Fruit fly (Drosophila melanogaster) whole organism, embryonic: ENCODE data around the gene east.

ENCODE experiments used
- Ada2b ChIP-seq: fragments of 200-800 bp; sonication (Bioruptor generic); IDR thresholded peaks from 2 replicates; pipeline ENCODE4 v1.3.6; 2022; ENCODE audit warnings: missing biosample characterization, missing genetic modification characterization
- Atf-2 ChIP-seq: fragments of 200-800 bp; sonication (Bioruptor generic); optimal IDR thresholded peaks from 2 replicates; lab custom pipeline; 2016; ENCODE audit warnings: missing biosample characterization, missing genetic modification characterization
- Bteb2 ChIP-seq: fragments of 200-800 bp; sonication (Bioruptor generic); optimal IDR thresholded peaks from 2 replicates; lab custom pipeline; 2016; ENCODE audit warnings: missing biosample characterization, missing genetic modification characterization
- CG10543 ChIP-seq: fragments of 200-800 bp; sonication (Bioruptor generic); optimal IDR thresholded peaks from 3 replicates; lab custom pipeline; 2017; ENCODE audit warnings: missing biosample characterization, mild to moderate bottlenecking, missing genetic modification characterization, moderate library complexity
- CG11695 ChIP-seq: fragments of 200-800 bp; sonication (Bioruptor generic); IDR thresholded peaks from 3 replicates; pipeline ENCODE4 v1.3.6; 2022; ENCODE audit warnings: missing biosample characterization, missing genetic modification characterization
- CG12104 ChIP-seq: fragments of 200-800 bp; sonication (Bioruptor generic); optimal IDR thresholded peaks from 3 replicates; lab custom pipeline; 2016; ENCODE audit warnings: missing biosample characterization, missing genetic modification characterization
- CG12391 ChIP-seq: fragments of 200-800 bp; sonication (Bioruptor generic); optimal IDR thresholded peaks from 3 replicates; lab custom pipeline; 2018; ENCODE audit warnings: missing biosample characterization, mild to moderate bottlenecking, missing genetic modification characterization, moderate library complexity
- CG12942 ChIP-seq: fragments of 200-800 bp; sonication (Bioruptor generic); optimal IDR thresholded peaks from 3 replicates; lab custom pipeline; 2016; ENCODE audit warnings: missing biosample characterization, missing genetic modification characterization
- CG14441 ChIP-seq: fragments of 200-800 bp; sonication (Bioruptor generic); IDR thresholded peaks from 2 replicates; pipeline ENCODE4 v1.3.6; 2022; ENCODE audit warnings: missing biosample characterization, missing genetic modification characterization
- CG14667 ChIP-seq: fragments of 200-800 bp; sonication (Bioruptor generic); IDR thresholded peaks from 2 replicates; pipeline ENCODE4 v1.3.6; 2022; ENCODE audit warnings: missing biosample characterization, missing genetic modification characterization
- CG14860 ChIP-seq: fragments of 200-800 bp; sonication (Bioruptor generic); IDR thresholded peaks from 3 replicates; pipeline ENCODE4 v1.3.6; 2022; ENCODE audit warnings: missing biosample characterization, missing genetic modification characterization; ENCODE audit not compliant: partially characterized antibody
- CG15514 ChIP-seq: fragments of 200-800 bp; sonication (Bioruptor generic); optimal IDR thresholded peaks from 3 replicates; lab custom pipeline; 2017; ENCODE audit warnings: missing biosample characterization, missing genetic modification characterization, mild to moderate bottlenecking, moderate library complexity, missing genetic modification reagents
- CG2116 ChIP-seq: fragments of 200-800 bp; sonication (Bioruptor generic); optimal IDR thresholded peaks from 3 replicates; lab custom pipeline; 2018; ENCODE audit warnings: missing biosample characterization, mild to moderate bottlenecking, missing genetic modification characterization
- CG30020 ChIP-seq: fragments of 200-800 bp; optimal IDR thresholded peaks from 2 replicates; lab custom pipeline; 2019; ENCODE audit warnings: missing biosample characterization, mild to moderate bottlenecking, missing genetic modification characterization, moderate library complexity
- CG3281 ChIP-seq: fragments of 200-800 bp; sonication (Bioruptor generic); optimal IDR thresholded peaks from 3 replicates; lab custom pipeline; 2017; ENCODE audit warnings: missing biosample characterization, mild to moderate bottlenecking, missing genetic modification characterization
- CG34376 ChIP-seq: fragments of 200-800 bp; sonication (Bioruptor generic); optimal IDR thresholded peaks from 2 replicates; lab custom pipeline; 2018; ENCODE audit warnings: missing biosample characterization, mild to moderate bottlenecking, missing genetic modification characterization
- CG3847 ChIP-seq: fragments of 200-800 bp; sonication (Bioruptor generic); IDR thresholded peaks from 2 replicates; pipeline ENCODE4 v1.3.6; 2022; ENCODE audit warnings: missing biosample characterization, missing genetic modification characterization
- CG6791 ChIP-seq: fragments of 200-800 bp; sonication (Bioruptor generic); IDR thresholded peaks from 3 replicates; pipeline ENCODE4 v1.3.6; 2022; ENCODE audit warnings: missing biosample characterization, missing genetic modification characterization; ENCODE audit not compliant: partially characterized antibody
- CG7963 ChIP-seq: fragments of 200-800 bp; sonication (Bioruptor generic); IDR thresholded peaks from 3 replicates; pipeline ENCODE4 v1.3.6; 2022; ENCODE audit warnings: missing biosample characterization, missing genetic modification characterization; ENCODE audit not compliant: partially characterized antibody
- CG8290 ChIP-seq, 3 experiments: fragments of 200-800 bp; sonication (Bioruptor generic); optimal IDR thresholded peaks; 2 replicates each; lab custom pipeline; 2016 to 2019; ENCODE audit warnings: missing biosample characterization in 3 of 3, missing genetic modification characterization in 3 of 3, mild to moderate bottlenecking in 2 of 3, moderate library complexity in 1 of 3
- CG8765 ChIP-seq: fragments of 200-800 bp; sonication (Bioruptor generic); IDR thresholded peaks from 2 replicates; pipeline ENCODE4 v1.3.6; 2022; ENCODE audit warnings: missing biosample characterization, missing genetic modification characterization
- CG9727 ChIP-seq: fragments of 200-800 bp; sonication (Bioruptor generic); optimal IDR thresholded peaks from 3 replicates; lab custom pipeline; 2017; ENCODE audit warnings: missing biosample characterization, mild to moderate bottlenecking, missing genetic modification characterization
- CG9797 ChIP-seq: fragments of 200-800 bp; sonication (Bioruptor generic); optimal IDR thresholded peaks from 3 replicates; lab custom pipeline; 2018; ENCODE audit warnings: missing biosample characterization, mild to moderate bottlenecking, missing genetic modification characterization
- CoRest ChIP-seq: fragments of 200-800 bp; sonication (Bioruptor generic); optimal IDR thresholded peaks from 3 replicates; lab custom pipeline; 2018; ENCODE audit warnings: missing biosample characterization, mild to moderate bottlenecking, missing genetic modification characterization, moderate library complexity
- D19B ChIP-seq: fragments of 200-800 bp; sonication (Bioruptor generic); optimal IDR thresholded peaks from 2 replicates; lab custom pipeline; 2017; ENCODE audit warnings: missing biosample characterization, mild to moderate bottlenecking, missing genetic modification characterization
- Dfd ChIP-seq, 2 experiments: fragments of >200 bp; optimal IDR thresholded peaks; 2 replicates each; lab custom pipeline; 2017; ENCODE audit warnings: missing biosample characterization in 2 of 2, missing genetic modification characterization in 2 of 2
- Dp ChIP-seq: fragments of 200-800 bp; sonication (Bioruptor generic); optimal IDR thresholded peaks from 2 replicates; lab custom pipeline; 2018; ENCODE audit warnings: missing biosample characterization, mild to moderate bottlenecking, missing genetic modification characterization, moderate library complexity
- Dref ChIP-seq: fragments of 200-800 bp; sonication (Bioruptor generic); IDR thresholded peaks from 2 replicates; pipeline ENCODE4 v1.3.6; 2022; ENCODE audit warnings: missing biosample characterization, missing genetic modification characterization
- Ets97D ChIP-seq: fragments of 200-800 bp; sonication (Bioruptor generic); optimal IDR thresholded peaks from 3 replicates; lab custom pipeline; 2016; ENCODE audit warnings: missing biosample characterization, missing genetic modification characterization
- Gug ChIP-seq: fragments of 200-800 bp; sonication (Bioruptor generic); IDR thresholded peaks from 4 replicates; pipeline ENCODE4 v1.3.6; 2022; ENCODE audit warnings: missing biosample characterization, missing genetic modification characterization
- Hr3 ChIP-seq: fragments of 200-800 bp; sonication (Bioruptor generic); optimal IDR thresholded peaks from 3 replicates; lab custom pipeline; 2016; ENCODE audit warnings: missing biosample characterization, missing genetic modification characterization
- MBD-R2 ChIP-seq: fragments of 200-800 bp; sonication (Bioruptor generic); IDR thresholded peaks from 2 replicates; pipeline ENCODE4 v1.3.6; 2022; ENCODE audit warnings: missing biosample characterization, missing genetic modification characterization
- Med ChIP-seq: fragments of 200-800 bp; sonication (Bioruptor generic); peaks from one replicate; lab custom pipeline; 2016; ENCODE audit warnings: missing biosample characterization, missing genetic modification characterization, mild to moderate bottlenecking, inconsistent platforms, moderate library complexity
- Meics ChIP-seq: fragments of 200-800 bp; sonication (Bioruptor generic); optimal IDR thresholded peaks from 2 replicates; lab custom pipeline; 2017; ENCODE audit warnings: missing biosample characterization, mild to moderate bottlenecking, missing genetic modification characterization
- Myb ChIP-seq: fragments of 200-800 bp; sonication (Bioruptor generic); optimal IDR thresholded peaks from 2 replicates; lab custom pipeline; 2016; ENCODE audit warnings: missing biosample characterization, missing genetic modification characterization
- NfI ChIP-seq: fragments of 200-800 bp; sonication (Bioruptor generic); optimal IDR thresholded peaks from 3 replicates; lab custom pipeline; 2018; ENCODE audit warnings: missing biosample characterization, mild to moderate bottlenecking, missing genetic modification characterization, moderate library complexity
- Ptx1 ChIP-seq: fragments of 200-800 bp; sonication (Bioruptor generic); IDR thresholded peaks from 2 replicates; pipeline ENCODE4 v1.3.6; 2022; ENCODE audit warnings: missing biosample characterization, missing genetic modification characterization
- Sin3A ChIP-seq: fragments of >200 bp; optimal IDR thresholded peaks from 2 replicates; lab custom pipeline; 2018
- amos ChIP-seq: fragments of 200-800 bp; sonication (Bioruptor generic); IDR thresholded peaks from 2 replicates; pipeline ENCODE4 v1.3.6; 2022; ENCODE audit warnings: missing biosample characterization, missing genetic modification characterization; ENCODE audit not compliant: partially characterized antibody
- bowl ChIP-seq: fragments of 200-800 bp; sonication (Bioruptor generic); IDR thresholded peaks from 2 replicates; pipeline ENCODE4 v1.3.6; 2022; ENCODE audit warnings: missing biosample characterization, missing genetic modification characterization
- corto ChIP-seq: fragments of 200-800 bp; sonication (Bioruptor generic); optimal IDR thresholded peaks from 2 replicates; lab custom pipeline; 2016; ENCODE audit warnings: missing biosample characterization, mild to moderate bottlenecking, missing genetic modification characterization, moderate library complexity
- gfzf ChIP-seq: fragments of 200-800 bp; sonication (Bioruptor generic); optimal IDR thresholded peaks from 2 replicates; lab custom pipeline; 2016; ENCODE audit warnings: missing biosample characterization, mild to moderate bottlenecking, missing genetic modification characterization, moderate library complexity
- hbn ChIP-seq: fragments of 200-800 bp; sonication (Bioruptor generic); IDR thresholded peaks from 2 replicates; pipeline ENCODE4 v1.3.6; 2022; ENCODE audit warnings: missing biosample characterization, missing genetic modification characterization; ENCODE audit not compliant: partially characterized antibody
- knrl ChIP-seq: fragments of 200-800 bp; sonication (Bioruptor generic); IDR thresholded peaks from 3 replicates; pipeline ENCODE4 v1.3.6; 2022; ENCODE audit warnings: missing biosample characterization, missing genetic modification characterization; ENCODE audit not compliant: partially characterized antibody
- pho ChIP-seq: fragments of 200-800 bp; sonication (Bioruptor generic); optimal IDR thresholded peaks from 2 replicates; lab custom pipeline; 2016; ENCODE audit warnings: missing biosample characterization, missing genetic modification characterization
- phol ChIP-seq: fragments of 200-800 bp; sonication (Bioruptor generic); optimal IDR thresholded peaks from 3 replicates; lab custom pipeline; 2018; ENCODE audit warnings: missing biosample characterization, mild to moderate bottlenecking, missing genetic modification characterization, moderate library complexity
- pnt ChIP-seq: fragments of 200-800 bp; sonication (Bioruptor generic); optimal IDR thresholded peaks from 3 replicates; lab custom pipeline; 2016; ENCODE audit warnings: missing biosample characterization, missing genetic modification characterization
- rib ChIP-seq: fragments of 200-800 bp; sonication (Bioruptor generic); IDR thresholded peaks from 2 replicates; pipeline ENCODE4 v1.3.6; 2022; ENCODE audit warnings: missing biosample characterization, missing genetic modification characterization
- sisA ChIP-seq: fragments of 200-800 bp; sonication (Bioruptor generic); IDR thresholded peaks from 2 replicates; pipeline ENCODE4 v1.3.6; 2022; ENCODE audit warnings: missing biosample characterization, missing genetic modification characterization
- yki ChIP-seq: fragments of >200 bp; optimal IDR thresholded peaks from 3 replicates; lab custom pipeline; 2018
- zf30C ChIP-seq: fragments of 200-800 bp; sonication (Bioruptor generic); optimal IDR thresholded peaks from 3 replicates; lab custom pipeline; 2018; ENCODE audit warnings: missing biosample characterization, mild to moderate bottlenecking, missing genetic modification characterization

east gene

DNA sequence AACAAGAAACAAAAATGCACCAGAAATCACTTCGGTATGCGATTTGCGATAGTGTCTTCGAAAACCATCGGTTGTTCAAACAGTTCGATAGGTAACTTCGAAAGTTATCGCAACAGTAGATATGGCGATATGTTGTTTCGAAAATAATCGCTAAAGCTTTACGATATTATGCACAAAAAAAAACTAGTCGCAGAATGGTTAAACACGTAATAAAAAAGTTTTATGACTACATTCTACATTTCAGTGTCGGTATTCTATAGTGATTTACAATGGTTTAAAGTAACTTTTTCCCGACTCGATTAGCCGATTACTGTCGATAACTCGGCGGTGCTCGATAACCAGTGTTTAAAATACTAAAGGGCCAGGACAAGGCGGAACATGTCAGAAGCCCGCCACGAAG is 54.4 kb downstream of the east start, which contains the start of gene CG4281 (continued):
- TF ChIP-seq CG9797 (GFP tag; lab: Kevin White, UChicago) = peak; percentile 22
- no peak for TF ChIP-seq rib (GFP tag; lab: Robert Waterston, UW)
- peak; percentile 46 for TF ChIP-seq phol
- no peak for TF ChIP-seq CG12942 (GFP tag; lab: Kevin White, UChicago)
- peak; percentile 76 for TF ChIP-seq Dref (GFP tag; lab: Robert Waterston, UW)
- TF ChIP-seq CG8290 (GFP tag; optimal IDR thresholded peaks at IDR 0.05; lab: Kevin White, UChicago) = peak; percentile 42
- TF ChIP-seq CG8290 (tag; optimal IDR thresholded peaks at IDR 0.05; lab: Kevin White, UChicago) = peak; percentile 15 to 75
- TF ChIP-seq Hr3 (GFP tag; lab: Kevin White, UChicago) = no peak
- TF ChIP-seq Gug = no peak
- TF ChIP-seq D19B (GFP tag; lab: Kevin White, UChicago) = no peak
- TF ChIP-seq Ptx1 = no peak
- TF ChIP-seq CG14860 (GFP tag; lab: Robert Waterston, UW) = peak; percentile 96
- TF ChIP-seq CoRest (tag; lab: Kevin White, UChicago) = peak; percentile 34
- peak; percentile 80 for TF ChIP-seq CG2116 (GFP tag; lab: Kevin White, UChicago)
- no peak for TF ChIP-seq pnt (GFP tag; lab: Kevin White, UChicago)
- no peak for TF ChIP-seq zf30C (GFP tag; lab: Kevin White, UChicago)
- TF ChIP-seq CG34376 (GFP tag; lab: Kevin White, UChicago) = peak; percentile 7
- peak; percentile 90 for TF ChIP-seq amos (GFP tag; lab: Robert Waterston, UW)
- TF ChIP-seq Dp (GFP tag; lab: Kevin White, UChicago) = peak; percentile 74
- peak; percentile 69 for TF ChIP-seq Sin3A (lab: Kevin White, UChicago)
- TF ChIP-seq CG6791 = peak; percentile 82
- peak; percentile 58 for TF ChIP-seq Med
- no peak for TF ChIP-seq sisA (GFP tag; lab: Robert Waterston, UW)
- no peak for TF ChIP-seq CG14441 (GFP tag; lab: Robert Waterston, UW)
- no peak for TF ChIP-seq CG14667
- no peak for TF ChIP-seq CG8765
- TF ChIP-seq Bteb2 (GFP tag; lab: Kevin White, UChicago) = no peak
- no peak for TF ChIP-seq CG10543 (GFP tag; lab: Kevin White, UChicago)
- no peak for TF ChIP-seq CG12104 (GFP tag; lab: Kevin White, UChicago)
- no peak for TF ChIP-seq Ada2b (GFP tag; lab: Robert Waterston, UW)
- TF ChIP-seq CG15514 (GFP tag; lab: Kevin White, UChicago) = peak; percentile 63
- TF ChIP-seq pho = no peak
- no peak for TF ChIP-seq CG11695
- TF ChIP-seq CG3847 (GFP tag; lab: Robert Waterston, UW) = no peak
- peak; percentile 11 for TF ChIP-seq CG9727
- TF ChIP-seq CG3281 (GFP tag; lab: Kevin White, UChicago) = no peak
- no peak for TF ChIP-seq CG30020 (tag; lab: Kevin White, UChicago)
- no peak; the same call in 1 of the 2 replicates for TF ChIP-seq MBD-R2 (GFP tag; lab: Robert Waterston, UW)
- no peak for TF ChIP-seq Meics (GFP tag; lab: Kevin White, UChicago)
- no peak for TF ChIP-seq corto (GFP tag; lab: Kevin White, UChicago)
- TF ChIP-seq bowl = no peak
- peak; percentile 91 for TF ChIP-seq knrl (GFP tag; lab: Robert Waterston, UW)
- peak; percentile 87 for TF ChIP-seq CG7963 (GFP tag; lab: Robert Waterston, UW)
- TF ChIP-seq hbn = peak; percentile 95
- TF ChIP-seq Atf-2 (GFP tag; lab: Kevin White, UChicago) = no peak
- TF ChIP-seq Myb = peak; percentile 32
- TF ChIP-seq Ets97D = peak; percentile 15
- TF ChIP-seq Dfd (GFP tag; optimal IDR thresholded peaks at IDR 0.05; lab: Kevin White, UChicago) = no peak
- TF ChIP-seq gfzf (GFP tag; lab: Kevin White, UChicago) = peak; percentile 24
- peak; percentile 33 for TF ChIP-seq CG12391 (tag; lab: Kevin White, UChicago)
- TF ChIP-seq NfI (GFP tag; lab: Kevin White, UChicago) = no peak
- no peak for TF ChIP-seq yki (lab: Kevin White, UChicago)
